Fruit fly (Drosophila melanogaster) whole organism, pupa: ENCODE measurements around the gene retinin.

ENCODE experiments used
- CG10348 ChIP-seq: fragments of 200-800 bp; sonication (Bioruptor generic); IDR thresholded peaks from 2 replicates; pipeline ENCODE4 v1.3.6; 2022; ENCODE audit warnings: missing biosample characterization, missing genetic modification characterization
- CG12605 ChIP-seq: fragments of 200-800 bp; sonication (Bioruptor generic); IDR thresholded peaks from 2 replicates; pipeline ENCODE4 v1.3.6; 2022; ENCODE audit warnings: missing biosample characterization, missing genetic modification characterization
- CG13204 ChIP-seq: fragments of 200-800 bp; sonication (Bioruptor generic); optimal IDR thresholded peaks from 2 replicates; lab custom pipeline; 2018; ENCODE audit warnings: missing biosample characterization, mild to moderate bottlenecking, missing genetic modification characterization, moderate library complexity
- CG14655 ChIP-seq: fragments of 200-800 bp; sonication (Bioruptor generic); optimal IDR thresholded peaks from 3 replicates; lab custom pipeline; 2017; ENCODE audit warnings: mild to moderate bottlenecking, missing biosample characterization, missing genetic modification reagents, missing genetic modification characterization
- CG15710 ChIP-seq: fragments of 200-800 bp; sonication (Bioruptor generic); optimal IDR thresholded peaks from 2 replicates; lab custom pipeline; 2018; ENCODE audit warnings: missing biosample characterization, mild to moderate bottlenecking, missing genetic modification characterization, moderate library complexity
- CG17806 ChIP-seq: fragments of 200-800 bp; sonication (Bioruptor generic); optimal IDR thresholded peaks from 2 replicates; lab custom pipeline; 2018; ENCODE audit warnings: missing biosample characterization, mild to moderate bottlenecking, missing genetic modification characterization, moderate library complexity
- CG32121 ChIP-seq: fragments of 200-800 bp; sonication (Bioruptor generic); IDR thresholded peaks from 2 replicates; pipeline ENCODE4 v1.3.6; 2022; ENCODE audit warnings: missing biosample characterization, missing genetic modification characterization
- CG34367 ChIP-seq: fragments of 200-800 bp; sonication (Bioruptor generic); optimal IDR thresholded peaks from 2 replicates; lab custom pipeline; 2018; ENCODE audit warnings: missing biosample characterization, mild to moderate bottlenecking, missing genetic modification characterization
- CG4496 ChIP-seq: fragments of 200-800 bp; sonication (Bioruptor generic); IDR thresholded peaks from 3 replicates; pipeline ENCODE4 v1.3.6; 2022; ENCODE audit warnings: missing biosample characterization, missing genetic modification characterization
- CG8159 ChIP-seq: fragments of 200-800 bp; sonication (Bioruptor generic); optimal IDR thresholded peaks from 3 replicates; lab custom pipeline; 2018; ENCODE audit warnings: missing biosample characterization, mild to moderate bottlenecking, missing genetic modification characterization, moderate library complexity
- CG8301 ChIP-seq: fragments of 200-800 bp; sonication (Bioruptor generic); optimal IDR thresholded peaks from 2 replicates; lab custom pipeline; 2018; ENCODE audit warnings: missing biosample characterization, mild to moderate bottlenecking, missing genetic modification characterization
- CG9948 ChIP-seq: fragments of 200-800 bp; sonication (Bioruptor generic); optimal IDR thresholded peaks from 2 replicates; lab custom pipeline; 2018; ENCODE audit warnings: missing biosample characterization, mild to moderate bottlenecking, missing genetic modification characterization, moderate library complexity
- D1 ChIP-seq: fragments of 200-800 bp; sonication (Bioruptor generic); optimal IDR thresholded peaks from 2 replicates; lab custom pipeline; 2018; ENCODE audit warnings: missing biosample characterization, mild to moderate bottlenecking, missing genetic modification characterization, moderate library complexity
- EcR ChIP-seq: fragments of 200-800 bp; sonication (Bioruptor generic); optimal IDR thresholded peaks from 3 replicates; lab custom pipeline; 2019; ENCODE audit warnings: missing biosample characterization, missing genetic modification characterization, mild to moderate bottlenecking, moderate library complexity, missing genetic modification reagents
- Ets98B ChIP-seq: fragments of 200-800 bp; sonication (Bioruptor generic); IDR thresholded peaks from 2 replicates; pipeline ENCODE4 v1.3.6; 2022; ENCODE audit warnings: missing biosample characterization, missing genetic modification characterization
- Pif1A ChIP-seq: fragments of 200-800 bp; sonication (Bioruptor generic); optimal IDR thresholded peaks from 3 replicates; lab custom pipeline; 2016; ENCODE audit warnings: missing biosample characterization, missing genetic modification characterization
- Pif1B ChIP-seq: fragments of 200-800 bp; sonication (Bioruptor generic); optimal IDR thresholded peaks from 3 replicates; lab custom pipeline; 2016; ENCODE audit warnings: missing biosample characterization, missing genetic modification characterization
- Snoo ChIP-seq: fragments of 200-800 bp; sonication (Bioruptor generic); optimal IDR thresholded peaks from 3 replicates; lab custom pipeline; 2017; ENCODE audit warnings: missing biosample characterization, mild to moderate bottlenecking, missing genetic modification characterization, inconsistent platforms
- fd96Ca ChIP-seq: fragments of 200-800 bp; sonication (Bioruptor generic); IDR thresholded peaks from 3 replicates; pipeline ENCODE4 v1.3.6; 2022; ENCODE audit warnings: missing biosample characterization, missing genetic modification characterization
- gl ChIP-seq: fragments of 200-800 bp; sonication (Bioruptor generic); optimal IDR thresholded peaks from 2 replicates; lab custom pipeline; 2018; ENCODE audit warnings: missing biosample characterization, mild to moderate bottlenecking, missing genetic modification characterization
- rn ChIP-seq: fragments of 200-800 bp; sonication (Bioruptor generic); IDR thresholded peaks from 2 replicates; pipeline ENCODE4 v1.3.6; 2022; ENCODE audit warnings: missing biosample characterization, missing genetic modification characterization

retinin gene

DNA sequence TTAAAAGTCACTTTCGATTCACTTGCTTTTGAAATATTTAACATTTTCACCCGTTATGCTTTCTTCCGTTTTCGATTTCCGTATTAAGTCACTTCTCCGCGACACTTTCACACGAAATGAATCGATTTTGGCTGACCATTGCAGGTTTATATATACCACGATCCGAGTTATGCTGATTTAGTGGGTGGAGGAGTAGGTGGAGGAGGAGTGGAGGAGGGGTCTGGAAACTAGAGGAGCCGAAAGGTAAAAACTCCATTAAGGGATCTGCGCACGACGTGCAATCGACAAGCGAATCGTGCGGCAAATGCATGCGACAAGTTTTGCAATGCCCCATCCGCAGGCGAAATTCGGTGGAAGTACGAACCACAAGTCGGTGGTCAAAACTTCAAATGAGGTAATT is 40.9 kb upstream of the retinin start, which contains the start of gene CG13045:
Gene CG13045 (minus strand): TSS at position 101 of the 400 bp plus-strand sequence.
- no peak for TF ChIP-seq Ets98B (GFP tag; lab: Robert Waterston, UW)
- TF ChIP-seq CG17806 (tag; lab: Kevin White, UChicago), result no peak
- no peak for TF ChIP-seq Snoo (tag; lab: Kevin White, UChicago)
- no peak for TF ChIP-seq CG8159 (tag; lab: Kevin White, UChicago)
- TF ChIP-seq CG34367 (tag; lab: Kevin White, UChicago), result no peak
- no peak for TF ChIP-seq CG8301
- no peak for TF ChIP-seq CG15710 (tag; lab: Kevin White, UChicago)
- TF ChIP-seq CG14655 (GFP tag; lab: Kevin White, UChicago), result no peak
- no peak for TF ChIP-seq Pif1A (GFP tag; lab: Kevin White, UChicago)
- TF ChIP-seq CG10348 (GFP tag; lab: Robert Waterston, UW), result no peak
- TF ChIP-seq CG9948 (tag; lab: Kevin White, UChicago), result no peak
- TF ChIP-seq fd96Ca (GFP tag; lab: Robert Waterston, UW), result no peak
- TF ChIP-seq gl (tag; lab: Kevin White, UChicago), result no peak
- TF ChIP-seq CG4496 (GFP tag; lab: Robert Waterston, UW), result no peak
- TF ChIP-seq CG32121 (GFP tag; lab: Robert Waterston, UW), result no peak
- no peak for TF ChIP-seq Pif1B (GFP tag; lab: Kevin White, UChicago)

DNA sequence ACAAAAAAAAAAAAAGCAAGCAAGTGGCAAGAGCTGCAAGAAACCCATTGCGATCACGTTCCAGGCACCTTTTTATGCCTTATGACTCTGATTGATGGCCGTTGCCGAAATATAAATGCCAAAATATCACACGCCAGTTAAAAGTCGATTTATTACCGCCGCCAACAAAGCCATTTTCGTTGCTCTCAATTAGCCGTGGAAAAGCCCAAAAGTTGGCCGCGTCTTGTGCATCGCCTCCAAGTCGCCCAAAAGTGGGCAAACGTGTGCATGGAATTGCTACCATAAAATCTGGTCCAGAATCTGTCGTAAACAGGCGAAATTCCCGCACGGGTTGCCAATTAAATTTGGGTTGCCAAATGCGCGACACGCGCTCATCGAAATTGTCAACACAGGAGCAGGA is 40.1 kb upstream of the retinin start:
- TF ChIP-seq Ets98B (GFP tag; lab: Robert Waterston, UW) (peak; percentile 48), fd96Ca (GFP tag; lab: Robert Waterston, UW) (peak; percentile 19; the same call in 1 of the 3 replicates), CG4496 (GFP tag; lab: Robert Waterston, UW) (peak; percentile 13; the same call in 1 of the 3 replicates), rn (no peak)

dm6 chr3L:16295447-16295846 is 36.3 kb upstream of the retinin start, which contains the start of gene CG4962:
TSS of gene CG4962 (minus strand) at chr3L:16295547.
- TF ChIP-seq Snoo (tag; lab: Kevin White, UChicago) (no peak), CG12605 (no peak)

DNA sequence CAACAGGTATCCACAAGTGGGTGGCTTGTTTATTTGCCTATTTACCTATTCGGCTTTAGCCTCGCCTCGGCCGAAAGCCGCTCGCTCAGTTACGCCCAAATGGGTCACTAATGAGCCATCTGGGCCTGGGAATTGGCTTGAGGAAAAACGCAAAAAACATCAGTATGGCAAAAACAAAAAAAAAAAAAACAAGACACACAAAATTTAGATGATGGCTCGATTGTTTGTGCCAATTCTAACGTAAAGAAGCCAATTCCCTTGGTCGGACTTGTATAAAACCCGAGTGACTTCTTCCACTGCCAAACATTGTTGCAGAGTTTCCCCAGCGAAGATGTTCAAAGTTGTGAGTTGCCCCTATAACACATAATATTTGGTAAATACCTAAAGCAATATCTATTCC is 30.6 kb upstream of the retinin start, which contains the start of gene CG4982:
Gene CG4982 (plus strand): TSS at position 301 of the 400 bp plus-strand sequence.
- TF ChIP-seq CG9948 (tag; lab: Kevin White, UChicago) (no peak), Pif1A (GFP tag; lab: Kevin White, UChicago) (no peak), EcR (no peak)

dm6 chr3L:16303078-16303477 is 28.7 kb upstream of the retinin start, which contains the start of gene CG13044:
TSS of gene CG13044 (minus strand) at chr3L:16303178.
- TF ChIP-seq CG17806 (tag; lab: Kevin White, UChicago), result no peak
- no peak for TF ChIP-seq CG13204 (GFP tag; lab: Kevin White, UChicago)
- TF ChIP-seq fd96Ca (GFP tag; lab: Robert Waterston, UW), result no peak
- TF ChIP-seq CG9948 (tag; lab: Kevin White, UChicago), result no peak
- no peak for TF ChIP-seq CG12605
- no peak for TF ChIP-seq CG8159 (tag; lab: Kevin White, UChicago)
- TF ChIP-seq D1 (tag; lab: Kevin White, UChicago), result no peak
- TF ChIP-seq Ets98B (GFP tag; lab: Robert Waterston, UW), result no peak
- no peak for TF ChIP-seq CG14655 (GFP tag; lab: Kevin White, UChicago)
- TF ChIP-seq rn, result no peak
- TF ChIP-seq Snoo (tag; lab: Kevin White, UChicago), result no peak
- no peak for TF ChIP-seq CG4496 (GFP tag; lab: Robert Waterston, UW)
- no peak for TF ChIP-seq Pif1A (GFP tag; lab: Kevin White, UChicago)
- TF ChIP-seq CG8301, result no peak
- TF ChIP-seq gl (tag; lab: Kevin White, UChicago), result no peak
- no peak for TF ChIP-seq CG15710 (tag; lab: Kevin White, UChicago)
- no peak for TF ChIP-seq Pif1B (GFP tag; lab: Kevin White, UChicago)
- no peak for TF ChIP-seq CG34367 (tag; lab: Kevin White, UChicago)

dm6 chr3L:16303982-16304381 is 27.8 kb upstream of the retinin start, which contains the start of gene CG43249:
TSS of gene CG43249 (plus strand) at chr3L:16304282.
- no peak for TF ChIP-seq D1 (tag; lab: Kevin White, UChicago)
- no peak for TF ChIP-seq gl (tag; lab: Kevin White, UChicago)
- TF ChIP-seq EcR, result no peak
- no peak for TF ChIP-seq Ets98B (GFP tag; lab: Robert Waterston, UW)
- no peak for TF ChIP-seq CG17806 (tag; lab: Kevin White, UChicago)
- TF ChIP-seq CG32121 (GFP tag; lab: Robert Waterston, UW), result no peak
- no peak for TF ChIP-seq CG14655 (GFP tag; lab: Kevin White, UChicago)
- TF ChIP-seq Pif1B (GFP tag; lab: Kevin White, UChicago), result no peak
- TF ChIP-seq Snoo (tag; lab: Kevin White, UChicago), result no peak
- TF ChIP-seq CG15710 (tag; lab: Kevin White, UChicago), result no peak
- no peak for TF ChIP-seq CG10348 (GFP tag; lab: Robert Waterston, UW)
- TF ChIP-seq CG4496 (GFP tag; lab: Robert Waterston, UW), result no peak
- no peak for TF ChIP-seq CG34367 (tag; lab: Kevin White, UChicago)
- no peak for TF ChIP-seq CG12605
- TF ChIP-seq CG13204 (GFP tag; lab: Kevin White, UChicago), result no peak
- no peak for TF ChIP-seq CG8159 (tag; lab: Kevin White, UChicago)
- no peak for TF ChIP-seq rn
